Worm (Caenorhabditis elegans): ENCODE data around the gene gst-33.

gst-33 gene

ce11 chrV:3455135-3455747 is 13.1 kb downstream of the gst-33 start (continued):
- TF ChIP-seq B0261.1 (tag; optimal IDR thresholded peaks at IDR 0.05) (peak; percentile 64), Y56A3A.18 (GFP tag; IDR thresholded peaks at IDR 0.05) (0 out of 2 replicates have a peak, but pooled peaks have one; percentile 21), D2030.7 (GFP tag; IDR thresholded peaks at IDR 0.05) (peak; percentile 10; the same call in 1 of the 2 replicates), die-1 (tag; optimal IDR thresholded peaks at IDR 0.05) (peak; percentile 43), unc-130 (GFP tag; optimal IDR thresholded peaks at IDR 0.05) (no peak), nfyb-1 (GFP tag; IDR thresholded peaks at IDR 0.05) (0 out of 2 replicates have a peak, but pooled peaks have one; percentile 56), lin-54 (GFP tag; optimal IDR thresholded peaks at IDR 0.05) (peak; percentile 9)

- TF ChIP-seq nfya-2 (GFP tag; IDR thresholded peaks at IDR 0.05) (no peak), madf-6 (GFP tag; IDR thresholded peaks at IDR 0.05) (no peak), Y67H2A.10 (GFP tag; conservative IDR thresholded peaks at IDR 0.05) (no peak), ekl-4 (GFP tag; IDR thresholded peaks at IDR 0.05) (no peak), snpc-1.3 (tag; optimal IDR thresholded peaks at IDR 0.05; ENCODE audit: insufficient read depth) (no peak), lin-40 (tag; optimal IDR thresholded peaks at IDR 0.05) (no peak), B0019.2 (GFP tag; conservative IDR thresholded peaks at IDR 0.05) (no peak)
These were observed 13.7 kb downstream of the gst-33 start for ce11 chrV:3454620-3455019.

- TF ChIP-seq dpff-1 (tag; optimal IDR thresholded peaks at IDR 0.05) (no peak), hlh-26 (GFP tag; conservative IDR thresholded peaks at IDR 0.05) (no peak), nhr-90 (tag; optimal IDR thresholded peaks at IDR 0.05) (no peak), ztf-6 (GFP tag; IDR thresholded peaks at IDR 0.05) (no peak), lsy-27 (tag; optimal IDR thresholded peaks at IDR 0.05; ENCODE audit: borderline replicate concordance, insufficient read depth) (no peak), mel-28 (tag; optimal IDR thresholded peaks at IDR 0.05; ENCODE audit: borderline replicate concordance) (no peak), sptf-2 (GFP tag; optimal IDR thresholded peaks at IDR 0.05) (no peak), akir-1 (GFP tag; optimal IDR thresholded peaks at IDR 0.05) (no peak), Y95B8A.8 (GFP tag; IDR thresholded peaks at IDR 0.05) (no peak), tbp1 (GFP tag; optimal IDR thresholded peaks at IDR 0.05) (no peak), dpl-1 (GFP tag; optimal IDR thresholded peaks at IDR 0.05) (no peak), egl-18 (GFP tag; IDR thresholded peaks at IDR 0.05) (no peak)
These were observed 15.9 kb downstream of the gst-33 start for ce11 chrV:3452489-3452888.

- no peak for TF ChIP-seq C06A6.2 (GFP tag; conservative IDR thresholded peaks at IDR 0.05)
- no peak for TF ChIP-seq ztf-28 (GFP tag; IDR thresholded peaks at IDR 0.05)
- TF ChIP-seq nhr-120 (GFP tag; IDR thresholded peaks at IDR 0.05), result no peak
- no peak for TF ChIP-seq tlf-1 (GFP tag; optimal IDR thresholded peaks at IDR 0.05)
- TF ChIP-seq dox-1 (GFP tag; IDR thresholded peaks at IDR 0.05), result no peak
- no peak for TF ChIP-seq athp-1 (tag; optimal IDR thresholded peaks at IDR 0.05)
- no peak for TF ChIP-seq nfya-1 (tag; optimal IDR thresholded peaks at IDR 0.05; ENCODE audit: borderline replicate concordance, insufficient read depth)
- no peak for TF ChIP-seq lir-1 (GFP tag; conservative IDR thresholded peaks at IDR 0.05)
- TF ChIP-seq ZK185.1 (tag; optimal IDR thresholded peaks at IDR 0.05; ENCODE audit: poor library complexity, severe bottlenecking), result no peak
- no peak for TF ChIP-seq Y53G8AR.9 (GFP tag; conservative IDR thresholded peaks at IDR 0.05)
- no peak for TF ChIP-seq mcd-1 (GFP tag; IDR thresholded peaks at IDR 0.05)
- no peak for TF ChIP-seq tbp1 (GFP tag; optimal IDR thresholded peaks at IDR 0.05)
- TF ChIP-seq D2030.7 (GFP tag; IDR thresholded peaks at IDR 0.05), result no peak
- TF ChIP-seq B0019.2 (GFP tag; conservative IDR thresholded peaks at IDR 0.05), result no peak
- no peak for TF ChIP-seq somi-1 (GFP tag; optimal IDR thresholded peaks at IDR 0.05)
- TF ChIP-seq unc-62 (GFP tag; optimal IDR thresholded peaks at IDR 0.05), result no peak
- no peak for TF ChIP-seq zfh-2 (GFP tag; conservative IDR thresholded peaks at IDR 0.05)
- no peak for TF ChIP-seq chd-7 (tag; optimal IDR thresholded peaks at IDR 0.05)
- no peak for TF ChIP-seq sptf-2 (GFP tag; optimal IDR thresholded peaks at IDR 0.05)
- TF ChIP-seq hlh-12 (tag; optimal IDR thresholded peaks at IDR 0.05), result no peak
These were observed 16.7 kb downstream of the gst-33 start for ce11 chrV:3451646-3452045.

All from whole organism, young adult.